Worm (Caenorhabditis elegans): ENCODE measurements around the gene Y53G8AR.6.

ce11 chrIII:3258306-3258705, 36.2 kb upstream of the Y53G8AR.6 start, which contains the start of gene nspg-7.2:
- TF ChIP-seq ama-1 (optimal IDR thresholded peaks at IDR 0.05), result no peak
- TF ChIP-seq nhr-77 (tag; optimal IDR thresholded peaks at IDR 0.05), result no peak
- TF ChIP-seq jun-1 (tag; optimal IDR thresholded peaks at IDR 0.05), result no peak
- TF ChIP-seq nhr-237 (tag; optimal IDR thresholded peaks at IDR 0.05), result no peak
- no peak for TF ChIP-seq pqm-1 (tag; optimal IDR thresholded peaks at IDR 0.05)
- no peak for TF ChIP-seq lin-39 (tag; optimal IDR thresholded peaks at IDR 0.05)
- no peak for TF ChIP-seq fkh-10 (GFP tag; optimal IDR thresholded peaks at IDR 0.05)
- no peak for TF ChIP-seq nhr-20 (tag; optimal IDR thresholded peaks at IDR 0.05)
- no peak for TF ChIP-seq unc-62 (GFP tag; optimal IDR thresholded peaks at IDR 0.05)
- TF ChIP-seq ces-1 (GFP tag; optimal IDR thresholded peaks at IDR 0.05), result no peak
- no peak for TF ChIP-seq elt-3 (tag; optimal IDR thresholded peaks at IDR 0.05)
- TF ChIP-seq mab-9 (GFP tag; IDR thresholded peaks at IDR 0.05), result no peak
- no peak for TF ChIP-seq lsy-2 (tag; optimal IDR thresholded peaks at IDR 0.05)

Measured in whole organism, L1 larva.